Worm (Caenorhabditis elegans): Measurements from ENCODE around the gene C08H9.16.
"Not testable (repeated sequence)": the region's sequence is repeated elsewhere in the genome, so short reads cannot be mapped to it uniquely, and the experiment has no call there.

C08H9.16 gene

DNA sequence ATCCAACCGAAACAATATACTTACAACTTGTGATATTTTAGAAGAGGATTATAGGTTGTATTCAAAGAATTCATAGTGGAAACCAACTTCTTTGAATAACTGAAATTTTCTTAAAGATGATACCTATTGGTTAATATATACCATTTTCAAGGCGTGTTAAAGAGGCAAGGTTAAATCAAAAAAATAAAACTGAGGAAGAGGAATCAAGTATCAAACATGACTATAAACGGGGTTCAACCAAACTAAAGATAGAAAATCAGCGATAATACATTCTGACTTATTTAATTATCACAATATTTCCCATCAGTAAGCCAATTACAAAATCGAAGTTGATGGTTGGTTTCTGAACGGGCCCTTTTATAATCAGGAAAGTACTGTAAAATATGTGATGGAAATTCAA lies 31.2 kb upstream of the C08H9.16 start, which contains the start of gene chil-3:
chil-3 (minus strand) TSS at position 101 of the 400 bp plus-strand sequence.
- TF ChIP-seq K09A11.1 (tag; optimal IDR thresholded peaks at IDR 0.05; ENCODE audit: insufficient read depth): no peak
- peak; percentile 48 for TF ChIP-seq nhr-11 (tag; optimal IDR thresholded peaks at IDR 0.05)

DNA sequence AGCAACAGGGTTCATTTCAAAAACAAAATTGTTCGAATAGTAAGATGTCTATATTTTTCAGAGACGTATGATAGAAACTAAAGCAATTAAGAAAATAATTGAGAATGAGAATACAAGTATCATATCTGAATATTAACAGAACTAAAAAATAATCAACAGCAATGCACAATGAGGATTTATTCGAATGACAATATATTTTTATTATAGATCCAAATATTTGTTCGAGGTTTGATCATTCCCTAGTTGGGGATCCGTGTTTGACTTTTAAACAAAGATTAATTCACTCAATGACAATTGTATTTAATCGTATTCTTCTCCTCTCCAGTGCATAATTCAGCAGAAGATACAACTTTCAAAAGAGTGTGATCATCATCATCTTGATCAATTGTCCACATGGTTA lies 30.4 kb upstream of the C08H9.16 start, which contains the start of gene C08H9.18:
C08H9.18 (minus strand) TSS at position 101 of the 400 bp plus-strand sequence.
- no peak for TF ChIP-seq ceh-22 (tag; optimal IDR thresholded peaks at IDR 0.05)
- TF ChIP-seq ceh-6 (GFP tag; optimal IDR thresholded peaks at IDR 0.05): no peak
- TF ChIP-seq eyg-1 (tag; optimal IDR thresholded peaks at IDR 0.05): no peak

ce11 chrII:9866378-9866777 lies 26.2 kb upstream of the C08H9.16 start, which contains the start of gene chil-1:
TSS of gene chil-1 (minus strand) at chrII:9866478.
- TF ChIP-seq unc-86, pat-9, ceh-31 (tag; optimal IDR thresholded peaks at IDR 0.05): not testable (repeated sequence)

- no peak for TF ChIP-seq ceh-24 (tag; optimal IDR thresholded peaks at IDR 0.05)
- TF ChIP-seq mec-3 (tag; optimal IDR thresholded peaks at IDR 0.05; ENCODE audit: borderline replicate concordance): no peak
- TF ChIP-seq elt-4 (tag; optimal IDR thresholded peaks at IDR 0.05): no peak
- no peak for TF ChIP-seq C38D4.7 (GFP tag; optimal IDR thresholded peaks at IDR 0.05)
- TF ChIP-seq syd-9 (tag; optimal IDR thresholded peaks at IDR 0.05): no peak
- no peak for TF ChIP-seq fkh-6 (tag; optimal IDR thresholded peaks at IDR 0.05)
- no peak for TF ChIP-seq ceh-45 (GFP tag; IDR thresholded peaks at IDR 0.05)
- TF ChIP-seq npax-4 (tag; optimal IDR thresholded peaks at IDR 0.05): no peak
- TF ChIP-seq pag-3 (tag; optimal IDR thresholded peaks at IDR 0.05; ENCODE audit: borderline replicate concordance): no peak
- no peak for TF ChIP-seq zip-5 (tag; optimal IDR thresholded peaks at IDR 0.05)
- no peak for TF ChIP-seq odd-2 (tag; optimal IDR thresholded peaks at IDR 0.05)
- no peak for TF ChIP-seq ceh-30 (tag; optimal IDR thresholded peaks at IDR 0.05)
- no peak for TF ChIP-seq sdc-2 (tag; optimal IDR thresholded peaks at IDR 0.05)
- TF ChIP-seq sox-2 (GFP tag; IDR thresholded peaks at IDR 0.05): no peak
- TF ChIP-seq gmeb-2 (tag; optimal IDR thresholded peaks at IDR 0.05): no peak
- no peak for TF ChIP-seq dmd-4 (tag; optimal IDR thresholded peaks at IDR 0.05; ENCODE audit: borderline replicate concordance)
- no peak for TF ChIP-seq T23F11.4 (GFP tag; optimal IDR thresholded peaks at IDR 0.05)
- no peak for TF ChIP-seq dve-1 (tag; optimal IDR thresholded peaks at IDR 0.05)
- no peak for TF ChIP-seq hlh-15 (tag; optimal IDR thresholded peaks at IDR 0.05)
- no peak for TF ChIP-seq unc-86 (tag; optimal IDR thresholded peaks at IDR 0.05)
These were observed 24.4 kb upstream of the C08H9.16 start for ce11 chrII:9868207-9868606.

DNA sequence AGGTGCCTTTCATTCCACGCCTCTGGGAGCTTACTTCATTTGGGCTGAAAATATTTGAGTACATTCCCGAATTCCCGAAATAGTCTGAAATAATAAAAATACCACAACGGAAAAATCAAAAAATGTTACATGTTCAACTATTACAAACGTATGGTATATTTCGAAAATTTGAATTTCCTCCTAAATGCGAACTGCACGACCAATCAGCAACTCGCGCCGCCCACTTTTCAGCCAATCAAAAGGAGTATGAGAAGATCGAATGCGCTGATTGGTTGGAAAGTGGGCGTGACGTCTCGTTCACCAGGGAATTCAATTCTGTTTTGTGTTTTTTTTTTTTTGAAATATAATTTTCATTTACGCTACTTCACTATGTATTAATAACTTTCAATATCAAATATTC lies 23.9 kb upstream of the C08H9.16 start, which contains the start of gene old-1:
old-1 (minus strand) TSS at position 50 of the 400 bp plus-strand sequence.
- no peak for TF ChIP-seq tbx-2 (tag; optimal IDR thresholded peaks at IDR 0.05)
- no peak for TF ChIP-seq ceh-6 (GFP tag; optimal IDR thresholded peaks at IDR 0.05)
- TF ChIP-seq nfya-1 (tag; optimal IDR thresholded peaks at IDR 0.05): peak; percentile 65
- no peak for TF ChIP-seq nhr-11 (tag; optimal IDR thresholded peaks at IDR 0.05)
- no peak for TF ChIP-seq pha-4 (tag; optimal IDR thresholded peaks at IDR 0.05)

ce11 chrII:9871061-9871460 lies 21.5 kb upstream of the C08H9.16 start, which contains the start of gene chil-7:
TSS of gene chil-7 (minus strand) at chrII:9871172.
- TF ChIP-seq ceh-45 (GFP tag; IDR thresholded peaks at IDR 0.05) (no peak), ttx-3 (tag; optimal IDR thresholded peaks at IDR 0.05) (no peak), hlh-8 (tag; optimal IDR thresholded peaks at IDR 0.05) (no peak), lin-11 (tag; optimal IDR thresholded peaks at IDR 0.05) (no peak), ceh-14 (tag; optimal IDR thresholded peaks at IDR 0.05) (no peak), K02D7.2 (tag; optimal IDR thresholded peaks at IDR 0.05) (no peak), hlh-15 (tag; optimal IDR thresholded peaks at IDR 0.05) (no peak), madf-2 (tag; optimal IDR thresholded peaks at IDR 0.05) (no peak), che-1 (tag; optimal IDR thresholded peaks at IDR 0.05) (no peak), ama-1 (optimal IDR thresholded peaks at IDR 0.05) (no peak), T23F11.4 (GFP tag; optimal IDR thresholded peaks at IDR 0.05) (no peak), sox-4 (tag; optimal IDR thresholded peaks at IDR 0.05) (no peak), pag-3 (tag; optimal IDR thresholded peaks at IDR 0.05; ENCODE audit: borderline replicate concordance) (no peak), pros-1 (tag; optimal IDR thresholded peaks at IDR 0.05) (no peak), pha-2 (tag; optimal IDR thresholded peaks at IDR 0.05) (no peak), fkh-6 (tag; optimal IDR thresholded peaks at IDR 0.05) (no peak), ceh-24 (tag; optimal IDR thresholded peaks at IDR 0.05) (no peak)

Measured in whole organism, late embryonic.